Worm (Caenorhabditis elegans) whole organism, L4 larva: ENCODE results near the gene F20B6.10.

Experiments
- D1046.2 ChIP-seq: fragments of 200-800 bp; sonication (Bioruptor generic); IDR thresholded peaks from 2 replicates; pipeline ENCODE4 v1.3.6; 2022; ENCODE audit warnings: missing genetic modification characterization, missing compliant biosample characterization
- F10B5.3 ChIP-seq: sonication (generic microtip); optimal IDR thresholded peaks from 2 replicates; lab custom pipeline; 2016; ENCODE audit warnings: mild to moderate bottlenecking, missing genetic modification characterization, missing compliant biosample characterization
- F44E2.7 ChIP-seq: fragments of 200-800 bp; sonication (Bioruptor generic); IDR thresholded peaks from 2 replicates; pipeline ENCODE4 v2.1.2; 2022; ENCODE audit warnings: missing genetic modification characterization, missing compliant biosample characterization
- T20F7.1 ChIP-seq: fragments of 200-800 bp; sonication (Bioruptor generic); optimal IDR thresholded peaks from 2 replicates; lab custom pipeline; 2018; ENCODE audit warnings: mild to moderate bottlenecking, missing genetic modification characterization, missing compliant biosample characterization
- ZK337.2 ChIP-seq: fragments of 200-800 bp; sonication (Bioruptor generic); IDR thresholded peaks from 2 replicates; pipeline ENCODE4 v1.3.6; 2022; ENCODE audit warnings: missing genetic modification reagents, missing genetic modification characterization, missing compliant biosample characterization
- ama-1 ChIP-seq: fragments of 150-350 bp; optimal IDR thresholded peaks from 2 replicates; lab custom pipeline; 2014; ENCODE audit warnings: inconsistent platforms, mixed read lengths
- attf-4 ChIP-seq: sonication (generic microtip); optimal IDR thresholded peaks from 3 replicates; lab custom pipeline; 2017; ENCODE audit warnings: missing biosample characterization, missing genetic modification characterization
- ceh-20 ChIP-seq: fragments of 200-800 bp; sonication (Bioruptor generic); IDR thresholded peaks from 2 replicates; pipeline ENCODE4 v1.3.6; 2022; ENCODE audit warnings: missing genetic modification reagents, missing genetic modification characterization, missing compliant biosample characterization
- ceh-32 ChIP-seq: sonication (generic microtip); optimal IDR thresholded peaks from 2 replicates; lab custom pipeline; 2016; ENCODE audit warnings: mild to moderate bottlenecking, missing genetic modification characterization, missing compliant biosample characterization; ENCODE audit not compliant: poor library complexity
- ceh-62 ChIP-seq: sonication (generic microtip); optimal IDR thresholded peaks from 2 replicates; lab custom pipeline; 2017; ENCODE audit warnings: missing biosample characterization, missing genetic modification characterization
- ces-1 ChIP-seq: fragments of 150-350 bp; sonication (generic microtip); optimal IDR thresholded peaks from 4 replicates; lab custom pipeline; 2014; ENCODE audit warnings: missing biosample characterization, missing genetic modification reagents, missing genetic modification characterization
- daf-12 ChIP-seq: fragments of 150-350 bp; optimal IDR thresholded peaks from 2 replicates; lab custom pipeline; 2014; ENCODE audit warnings: missing biosample characterization, missing genetic modification reagents, missing genetic modification characterization
- daf-16 ChIP-seq, 3 experiments: sonication (generic microtip); optimal IDR thresholded peaks; 2 replicates each; lab custom pipeline; 2016 to 2017; ENCODE audit warnings: missing genetic modification characterization in 3 of 3, missing genetic modification reagents in 3 of 3, mild to moderate bottlenecking in 2 of 3, missing compliant biosample characterization in 2 of 3, missing biosample characterization in 1 of 3, moderate library complexity in 1 of 3
- daf-8 ChIP-seq: fragments of 200-800 bp; sonication (Bioruptor generic); IDR thresholded peaks from 2 replicates; pipeline ENCODE4 v1.3.6; 2022; ENCODE audit warnings: missing genetic modification characterization, missing compliant biosample characterization
- dmd-6 ChIP-seq: fragments of 200-800 bp; sonication (Bioruptor generic); IDR thresholded peaks from 2 replicates; pipeline ENCODE4 v1.3.6; 2022; ENCODE audit warnings: missing genetic modification reagents, missing genetic modification characterization, missing compliant biosample characterization
- dmd-9 ChIP-seq: fragments of 200-800 bp; sonication (Bioruptor generic); IDR thresholded peaks from 2 replicates; pipeline ENCODE4 v1.3.6; 2022; ENCODE audit warnings: missing genetic modification reagents, missing genetic modification characterization, missing compliant biosample characterization
- dpl-1 ChIP-seq: fragments of 150-350 bp; optimal IDR thresholded peaks from 2 replicates; lab custom pipeline; 2014; ENCODE audit warnings: missing biosample characterization, missing genetic modification reagents, missing genetic modification characterization
- duxl-1 ChIP-seq: sonication (generic microtip); optimal IDR thresholded peaks from 2 replicates; lab custom pipeline; 2016; ENCODE audit warnings: mild to moderate bottlenecking, missing genetic modification characterization, moderate library complexity, missing compliant biosample characterization; ENCODE audit not compliant: poor library complexity
- egl-27 ChIP-seq: sonication (generic microtip); optimal IDR thresholded peaks from 3 replicates; lab custom pipeline; 2017; ENCODE audit warnings: missing biosample characterization, missing genetic modification reagents, missing genetic modification characterization
- egl-43 ChIP-seq: fragments of 200-800 bp; sonication (Bioruptor generic); IDR thresholded peaks from 2 replicates; pipeline ENCODE4 v1.3.6; 2022; ENCODE audit warnings: missing genetic modification reagents, missing genetic modification characterization, missing compliant biosample characterization
- fos-1 ChIP-seq: fragments of 150-350 bp; optimal IDR thresholded peaks from 2 replicates; lab custom pipeline; 2014; ENCODE audit warnings: missing biosample characterization, missing genetic modification characterization
- hif-1 ChIP-seq, 2 experiments: sonication (generic microtip); optimal IDR thresholded peaks; 2 replicates each; lab custom pipeline; 2016 to 2017; ENCODE audit warnings: missing compliant biosample characterization in 2 of 2, missing genetic modification characterization in 2 of 2, missing genetic modification reagents in 2 of 2, missing genotype in 2 of 2, mild to moderate bottlenecking in 1 of 2
- hlh-30 ChIP-seq: sonication (generic microtip); optimal IDR thresholded peaks from 2 replicates; lab custom pipeline; 2017; ENCODE audit warnings: antibody characterized with exemption, mild to moderate bottlenecking, missing genetic modification characterization, missing compliant biosample characterization; ENCODE audit not compliant: insufficient read depth
- hmg-1.1 ChIP-seq: fragments of 200-800 bp; sonication (Bioruptor generic); IDR thresholded peaks from 2 replicates; pipeline ENCODE4 v1.3.6; 2022; ENCODE audit warnings: missing genetic modification reagents, missing genetic modification characterization, missing compliant biosample characterization
- jun-1 ChIP-seq: fragments of 150-350 bp; optimal IDR thresholded peaks from 2 replicates; lab custom pipeline; 2014; ENCODE audit warnings: missing biosample characterization, missing genetic modification reagents, missing genetic modification characterization
- lin-1 ChIP-seq: fragments of 200-800 bp; sonication (Bioruptor generic); IDR thresholded peaks from 2 replicates; pipeline ENCODE4 v1.3.6; 2022; ENCODE audit warnings: missing genetic modification reagents, missing genetic modification characterization, missing compliant biosample characterization
- lin-15B ChIP-seq: fragments of 150-350 bp; sonication (generic microtip); optimal IDR thresholded peaks from 3 replicates; lab custom pipeline; 2014; ENCODE audit warnings: missing biosample characterization, missing genetic modification characterization
- lin-29 ChIP-seq: fragments of 200-800 bp; sonication (Bioruptor generic); IDR thresholded peaks from 2 replicates; pipeline ENCODE4 v1.3.6; 2022; ENCODE audit warnings: missing genetic modification reagents, missing genetic modification characterization, missing compliant biosample characterization
- lin-38 ChIP-seq: fragments of 200-800 bp; sonication (Bioruptor generic); IDR thresholded peaks from 2 replicates; pipeline ENCODE4 v1.3.6; 2022; ENCODE audit warnings: missing genetic modification reagents, missing genetic modification characterization, missing compliant biosample characterization
- lin-39 ChIP-seq: fragments of 150-350 bp; optimal IDR thresholded peaks from 2 replicates; lab custom pipeline; 2014; ENCODE audit warnings: missing biosample characterization, missing genetic modification reagents, missing genetic modification characterization
- mep-1 ChIP-seq: fragments of 150-350 bp; sonication (generic microtip); optimal IDR thresholded peaks from 3 replicates; lab custom pipeline; 2014; ENCODE audit warnings: missing biosample characterization, missing genetic modification characterization
- mxl-2 ChIP-seq: fragments of 200-800 bp; sonication (Bioruptor generic); conservative IDR thresholded peaks from 2 replicates; pipeline ENCODE4 v1.3.6; 2022; ENCODE audit warnings: missing genetic modification reagents, missing genetic modification characterization, missing compliant biosample characterization
- nhr-10 ChIP-seq: fragments of 150-350 bp; optimal IDR thresholded peaks from 2 replicates; lab custom pipeline; 2014; ENCODE audit warnings: missing biosample characterization, missing genetic modification characterization
- nhr-11 ChIP-seq: fragments of 150-350 bp; optimal IDR thresholded peaks from 2 replicates; lab custom pipeline; 2014; ENCODE audit warnings: missing biosample characterization, missing genetic modification characterization
- nhr-28 ChIP-seq: fragments of 150-350 bp; optimal IDR thresholded peaks from 2 replicates; lab custom pipeline; 2014; ENCODE audit warnings: missing biosample characterization, missing genetic modification characterization
- nhr-42 ChIP-seq: fragments of 200-800 bp; sonication (Bioruptor generic); IDR thresholded peaks from 2 replicates; pipeline ENCODE4 v1.3.6; 2022; ENCODE audit warnings: missing genetic modification characterization, missing compliant biosample characterization
- nhr-77 ChIP-seq: fragments of 150-350 bp; optimal IDR thresholded peaks from 2 replicates; lab custom pipeline; 2014; ENCODE audit warnings: missing biosample characterization, missing genetic modification characterization
- pha-4 ChIP-seq, 2 experiments: fragments of 150-350 bp in 1 of 2; fragments of 200-800 bp in 1 of 2; sonication (Bioruptor generic) in 1 of 2; IDR thresholded peaks in 1 of 2; optimal IDR thresholded peaks in 1 of 2; 2 replicates each; pipeline versions ENCODE4 v1.3.6 to Lab custom; 2014 to 2022; ENCODE audit warnings: missing genetic modification characterization in 2 of 2, missing genetic modification reagents in 2 of 2, missing biosample characterization in 1 of 2, missing compliant biosample characterization in 1 of 2
- php-3 ChIP-seq: fragments of 200-800 bp; sonication (Bioruptor generic); IDR thresholded peaks from 2 replicates; pipeline ENCODE4 v1.3.6; 2022; ENCODE audit warnings: missing genetic modification reagents, missing genetic modification characterization, missing compliant biosample characterization
- saeg-2 ChIP-seq: fragments of 200-800 bp; sonication (Bioruptor generic); IDR thresholded peaks from 2 replicates; pipeline ENCODE4 v1.3.6; 2022; ENCODE audit warnings: missing genetic modification reagents, missing genetic modification characterization, missing compliant biosample characterization
- set-16 ChIP-seq: fragments of 200-800 bp; sonication (Bioruptor generic); IDR thresholded peaks from 2 replicates; pipeline ENCODE4 v1.3.6; 2022; ENCODE audit warnings: missing genetic modification reagents, missing genetic modification characterization, missing compliant biosample characterization
- snpc-1.2 ChIP-seq: fragments of 200-800 bp; sonication (Bioruptor generic); IDR thresholded peaks from 2 replicates; pipeline ENCODE4 v1.3.6; 2022; ENCODE audit warnings: missing genetic modification reagents, missing genetic modification characterization, missing compliant biosample characterization
- snpc-4 ChIP-seq: fragments of 150-350 bp; optimal IDR thresholded peaks from 2 replicates; lab custom pipeline; 2014; ENCODE audit warnings: missing biosample characterization, missing genetic modification characterization
- tag-97 ChIP-seq: fragments of 200-800 bp; sonication (Bioruptor generic); IDR thresholded peaks from 2 replicates; pipeline ENCODE4 v1.3.6; 2022; ENCODE audit warnings: missing genetic modification characterization, missing compliant biosample characterization
- tra-1 ChIP-seq: fragments of 200-800 bp; sonication (Bioruptor generic); IDR thresholded peaks from 2 replicates; pipeline ENCODE4 v1.3.6; 2022; ENCODE audit warnings: missing genetic modification reagents, missing genetic modification characterization, missing compliant biosample characterization
- unc-62 ChIP-seq, 3 experiments: fragments of 150-350 bp in 1 of 3; sonication (generic microtip); optimal IDR thresholded peaks in 2 of 3; peaks in 1 of 3; 1 replicate in 1 of 3; 2 replicates in 2 of 3; lab custom pipeline; 2014 to 2017; ENCODE audit warnings: missing biosample characterization in 3 of 3, missing genetic modification characterization in 3 of 3, missing genetic modification reagents in 3 of 3, missing genotype in 1 of 3
- zfp-2 ChIP-seq: sonication (generic microtip); optimal IDR thresholded peaks from 2 replicates; lab custom pipeline; 2016; ENCODE audit warnings: mild to moderate bottlenecking, missing genetic modification characterization, missing compliant biosample characterization
- zip-11 ChIP-seq: fragments of 200-800 bp; sonication (Bioruptor generic); IDR thresholded peaks from 2 replicates; pipeline ENCODE4 v1.3.6; 2022; ENCODE audit warnings: missing genetic modification characterization, missing compliant biosample characterization
- ztf-11 ChIP-seq: fragments of 150-350 bp; optimal IDR thresholded peaks from 2 replicates; lab custom pipeline; 2014; ENCODE audit warnings: missing biosample characterization, missing genetic modification characterization
- ztf-7 ChIP-seq: fragments of 150-350 bp; optimal IDR thresholded peaks from 2 replicates; lab custom pipeline; 2014; ENCODE audit warnings: missing biosample characterization, missing genetic modification characterization

The F20B6.10 gene

DNA sequence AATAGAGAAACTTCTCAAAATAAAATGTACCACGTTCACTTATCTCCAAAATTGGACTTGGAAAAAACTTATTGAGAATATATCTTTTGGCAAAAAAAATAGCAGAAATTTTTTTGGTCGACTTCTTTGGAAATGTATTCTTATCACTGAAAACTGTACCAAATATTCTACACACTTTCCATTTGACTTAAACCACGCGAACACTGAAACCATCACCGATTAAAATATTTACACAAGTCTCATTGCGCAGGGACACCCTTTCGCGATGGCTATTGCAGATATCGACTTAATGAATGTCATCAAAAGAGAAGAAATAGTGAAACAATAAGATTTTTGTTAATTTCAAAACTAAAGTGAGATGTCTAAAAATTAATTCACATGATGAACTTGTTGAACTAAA lies 8.5 kb downstream of the F20B6.10 start (continued):
- TF ChIP-seq ceh-32 (no peak), nhr-28 (tag; lab: Kevin White, UChicago) (peak; percentile 69), daf-12 (no peak), dmd-6 (GFP tag; lab: Robert Waterston, UW) (peak; percentile 70), set-16 (GFP tag; lab: Robert Waterston, UW) (no peak), zip-11 (no peak), tag-97 (no peak), lin-29 (0 out of 2 replicates have a peak, but pooled peaks have one; percentile 13), nhr-77 (tag; lab: Kevin White, UChicago) (peak; percentile 98), D1046.2 (no peak), daf-8 (GFP tag; lab: Robert Waterston, UW) (no peak), php-3 (GFP tag; lab: Robert Waterston, UW) (peak; percentile 58; the same call in 1 of the 2 replicates), ama-1 (lab: Kevin White, UChicago) (no peak), hmg-1.1 (peak; percentile 76), lin-15B (tag; lab: Kevin White, UChicago) (no peak), pha-4 (GFP tag; IDR thresholded peaks at IDR 0.05; lab: Robert Waterston, UW) (peak; percentile 64; the same call in 1 of the 2 replicates), pha-4 (tag; optimal IDR thresholded peaks at IDR 0.05; lab: Kevin White, UChicago) (no peak), duxl-1 (peak; percentile 93), attf-4 (tag; lab: Kevin White, UChicago) (no peak), dpl-1 (GFP tag; lab: Kevin White, UChicago) (no peak), fos-1 (peak; percentile 79), lin-1 (no peak), snpc-1.2 (GFP tag; lab: Robert Waterston, UW) (no peak), egl-27 (no peak), mep-1 (tag; lab: Kevin White, UChicago) (no peak), dmd-9 (GFP tag; lab: Robert Waterston, UW) (no peak), snpc-4 (no peak), tra-1 (GFP tag; lab: Robert Waterston, UW) (0 out of 2 replicates have a peak, but pooled peaks have one; percentile 18), nhr-11 (tag; lab: Kevin White, UChicago) (peak; percentile 77), hif-1 (tag; optimal IDR thresholded peaks at IDR 0.05; lab: Kevin White, UChicago) (no peak), ztf-7 (peak; percentile 53), F10B5.3 (tag; lab: Kevin White, UChicago) (no peak), nhr-42 (GFP tag; lab: Robert Waterston, UW) (peak; percentile 93), saeg-2 (GFP tag; lab: Robert Waterston, UW) (peak; percentile 83), lin-38 (GFP tag; lab: Robert Waterston, UW) (no peak; the same call in 1 of the 2 replicates), ZK337.2 (no peak), ces-1 (GFP tag; lab: Kevin White, UChicago) (no peak), jun-1 (tag; lab: Kevin White, UChicago) (peak; percentile 54), F44E2.7 (no peak), egl-43 (peak; percentile 41; the same call in 1 of the 2 replicates), nhr-10 (tag; lab: Kevin White, UChicago) (no peak), lin-39 (no peak), hlh-30 (tag; lab: Kevin White, UChicago) (peak; percentile 43), mxl-2 (GFP tag; lab: Robert Waterston, UW) (no peak), ceh-20 (GFP tag; lab: Robert Waterston, UW) (0 out of 2 replicates have a peak, but pooled peaks have one; percentile 11), ztf-11 (tag; lab: Kevin White, UChicago) (no peak), daf-16 (GFP tag; optimal IDR thresholded peaks at IDR 0.05; lab: Kevin White, UChicago) (no peak), daf-16 (tag; optimal IDR thresholded peaks at IDR 0.05; lab: Kevin White, UChicago) (peak; percentile 61), zfp-2 (tag; lab: Kevin White, UChicago) (no peak), T20F7.1 (GFP tag; lab: Kevin White, UChicago) (no peak), ceh-62 (tag; lab: Kevin White, UChicago) (no peak), unc-62 (GFP tag; optimal IDR thresholded peaks at IDR 0.05 in 1 of 2; lab: Kevin White, UChicago) (no peak), unc-62 (tag; optimal IDR thresholded peaks at IDR 0.05; lab: Kevin White, UChicago) (no peak)
